Fruit fly (Drosophila melanogaster) whole organism, embryonic: ENCODE data around the gene Fkbp59.

Source experiments
- Blimp-1 ChIP-seq: fragments of 200-800 bp; sonication (Bioruptor generic); optimal IDR thresholded peaks from 3 replicates; lab custom pipeline; 2018; ENCODE audit warnings: missing biosample characterization, missing genetic modification characterization, mild to moderate bottlenecking, moderate library complexity, missing genetic modification reagents
- CG10147 ChIP-seq: fragments of 200-800 bp; sonication (Bioruptor generic); optimal IDR thresholded peaks from 2 replicates; lab custom pipeline; 2019; ENCODE audit warnings: missing biosample characterization, mild to moderate bottlenecking, missing genetic modification characterization, moderate library complexity
- CG10209 ChIP-seq: fragments of 200-800 bp; sonication (Bioruptor generic); optimal IDR thresholded peaks from 3 replicates; lab custom pipeline; 2017; ENCODE audit warnings: missing biosample characterization, mild to moderate bottlenecking, missing genetic modification characterization, missing genetic modification reagents
- CG10321 ChIP-seq: fragments of 200-800 bp; sonication (Bioruptor generic); IDR thresholded peaks from 2 replicates; pipeline ENCODE4 v1.3.6; 2022; ENCODE audit warnings: missing biosample characterization, missing genetic modification characterization
- CG10543 ChIP-seq: fragments of 200-800 bp; sonication (Bioruptor generic); optimal IDR thresholded peaks from 3 replicates; lab custom pipeline; 2017; ENCODE audit warnings: missing biosample characterization, mild to moderate bottlenecking, missing genetic modification characterization, moderate library complexity
- CG10654 ChIP-seq: fragments of 200-800 bp; sonication (Bioruptor generic); optimal IDR thresholded peaks from 2 replicates; lab custom pipeline; 2016; ENCODE audit warnings: missing biosample characterization, missing genetic modification characterization
- CG11695 ChIP-seq: fragments of 200-800 bp; sonication (Bioruptor generic); IDR thresholded peaks from 3 replicates; pipeline ENCODE4 v1.3.6; 2022; ENCODE audit warnings: missing biosample characterization, missing genetic modification characterization
- CG12155 ChIP-seq: fragments of 200-800 bp; sonication (Bioruptor generic); optimal IDR thresholded peaks from 3 replicates; lab custom pipeline; 2016; ENCODE audit warnings: missing biosample characterization, missing genetic modification characterization
- CG14050 ChIP-seq: fragments of 200-800 bp; sonication (Bioruptor generic); IDR thresholded peaks from 3 replicates; pipeline ENCODE4 v1.3.6; 2022; ENCODE audit warnings: missing biosample characterization, missing genetic modification characterization
- CG14441 ChIP-seq: fragments of 200-800 bp; sonication (Bioruptor generic); IDR thresholded peaks from 2 replicates; pipeline ENCODE4 v1.3.6; 2022; ENCODE audit warnings: missing biosample characterization, missing genetic modification characterization
- CG1603 ChIP-seq: fragments of 200-800 bp; sonication (Bioruptor generic); optimal IDR thresholded peaks from 2 replicates; lab custom pipeline; 2019; ENCODE audit warnings: missing biosample characterization, mild to moderate bottlenecking, missing genetic modification characterization, moderate library complexity
- CG17802 ChIP-seq: fragments of 200-800 bp; sonication (Bioruptor generic); optimal IDR thresholded peaks from 2 replicates; lab custom pipeline; 2018; ENCODE audit warnings: missing biosample characterization, mild to moderate bottlenecking, missing genetic modification characterization, moderate library complexity
- CG1792 ChIP-seq: fragments of 200-800 bp; sonication (Bioruptor generic); optimal IDR thresholded peaks from 2 replicates; lab custom pipeline; 2016; ENCODE audit warnings: missing biosample characterization, missing genetic modification characterization
- CG18476 ChIP-seq: fragments of 200-800 bp; sonication (Bioruptor generic); optimal IDR thresholded peaks from 2 replicates; lab custom pipeline; 2016; ENCODE audit warnings: missing biosample characterization, mild to moderate bottlenecking, missing genetic modification characterization
- CG18619 ChIP-seq: fragments of 200-800 bp; sonication (Bioruptor generic); optimal IDR thresholded peaks from 3 replicates; lab custom pipeline; 2017; ENCODE audit warnings: missing biosample characterization, mild to moderate bottlenecking, missing genetic modification characterization
- CG34422 ChIP-seq: fragments of 200-800 bp; sonication (Bioruptor generic); IDR thresholded peaks from 3 replicates; pipeline ENCODE4 v1.3.6; 2022; ENCODE audit warnings: missing biosample characterization, missing genetic modification characterization
- CG6254 ChIP-seq: fragments of 200-800 bp; sonication (Bioruptor generic); optimal IDR thresholded peaks from 3 replicates; lab custom pipeline; 2017; ENCODE audit warnings: mild to moderate bottlenecking, missing biosample characterization, missing genetic modification reagents, missing genetic modification characterization
- CG7963 ChIP-seq: fragments of 200-800 bp; sonication (Bioruptor generic); IDR thresholded peaks from 3 replicates; pipeline ENCODE4 v1.3.6; 2022; ENCODE audit warnings: missing biosample characterization, missing genetic modification characterization; ENCODE audit not compliant: partially characterized antibody
- CG8944 ChIP-seq: fragments of 200-800 bp; sonication (Bioruptor generic); optimal IDR thresholded peaks from 3 replicates; lab custom pipeline; 2016; ENCODE audit warnings: missing biosample characterization, missing genetic modification characterization
- CG9797 ChIP-seq: fragments of 200-800 bp; sonication (Bioruptor generic); optimal IDR thresholded peaks from 3 replicates; lab custom pipeline; 2018; ENCODE audit warnings: missing biosample characterization, mild to moderate bottlenecking, missing genetic modification characterization
- CG9817 ChIP-seq: fragments of 200-800 bp; sonication (Bioruptor generic); optimal IDR thresholded peaks from 2 replicates; lab custom pipeline; 2018; ENCODE audit warnings: missing biosample characterization, mild to moderate bottlenecking, missing genetic modification characterization, moderate library complexity
- Dad ChIP-seq: fragments of 200-800 bp; sonication (Bioruptor generic); optimal IDR thresholded peaks from 3 replicates; lab custom pipeline; 2016; ENCODE audit warnings: missing biosample characterization, missing genetic modification characterization
- Deaf1 ChIP-seq: fragments of 200-800 bp; optimal IDR thresholded peaks from 3 replicates; lab custom pipeline; 2019; ENCODE audit warnings: missing biosample characterization, mild to moderate bottlenecking, missing genetic modification characterization, moderate library complexity
- Fer3 ChIP-seq: fragments of 200-800 bp; sonication (Bioruptor generic); optimal IDR thresholded peaks from 2 replicates; lab custom pipeline; 2018; ENCODE audit warnings: missing biosample characterization, mild to moderate bottlenecking, missing genetic modification characterization, moderate library complexity
- Gug ChIP-seq: fragments of 200-800 bp; sonication (Bioruptor generic); IDR thresholded peaks from 4 replicates; pipeline ENCODE4 v1.3.6; 2022; ENCODE audit warnings: missing biosample characterization, missing genetic modification characterization
- HLH54F ChIP-seq: fragments of 200-800 bp; sonication (Bioruptor generic); optimal IDR thresholded peaks from 3 replicates; lab custom pipeline; 2016; ENCODE audit warnings: missing biosample characterization, missing genetic modification characterization
- Hr39 ChIP-seq: fragments of >200 bp; optimal IDR thresholded peaks from 2 replicates; lab custom pipeline; 2017
- Hr51 ChIP-seq, 2 experiments: fragments of 200-800 bp; sonication (Bioruptor generic); optimal IDR thresholded peaks; 2 replicates in 1 of 2; 3 replicates in 1 of 2; lab custom pipeline; 2016 to 2018; ENCODE audit warnings: missing biosample characterization in 2 of 2, missing genetic modification characterization in 2 of 2, mild to moderate bottlenecking in 1 of 2, moderate library complexity in 1 of 2
- Myb ChIP-seq: fragments of 200-800 bp; sonication (Bioruptor generic); optimal IDR thresholded peaks from 2 replicates; lab custom pipeline; 2016; ENCODE audit warnings: missing biosample characterization, missing genetic modification characterization
- Oaz ChIP-seq: fragments of 200-800 bp; sonication (Bioruptor generic); IDR thresholded peaks from 2 replicates; pipeline ENCODE4 v1.3.6; 2022; ENCODE audit warnings: missing biosample characterization, missing genetic modification characterization
- Trl ChIP-seq, 3 experiments: fragments of >200 bp in 2 of 3; fragments of 200-800 bp in 1 of 3; sonication (Bioruptor generic) in 1 of 3; optimal IDR thresholded peaks; 2 replicates in 1 of 3; 3 replicates in 2 of 3; lab custom pipeline; 2016 to 2017; ENCODE audit warnings: missing biosample characterization in 1 of 3, missing genetic modification characterization in 1 of 3
- amos ChIP-seq: fragments of 200-800 bp; sonication (Bioruptor generic); IDR thresholded peaks from 2 replicates; pipeline ENCODE4 v1.3.6; 2022; ENCODE audit warnings: missing biosample characterization, missing genetic modification characterization; ENCODE audit not compliant: partially characterized antibody
- bcd ChIP-seq: fragments of 200-800 bp; sonication (Bioruptor generic); optimal IDR thresholded peaks from 2 replicates; lab custom pipeline; 2017; ENCODE audit warnings: missing biosample characterization, mild to moderate bottlenecking, missing genetic modification characterization
- chif ChIP-seq, 2 experiments: fragments of 200-800 bp; sonication (Bioruptor generic); optimal IDR thresholded peaks; 3 replicates each; lab custom pipeline; 2016; ENCODE audit warnings: missing biosample characterization in 2 of 2, missing genetic modification characterization in 2 of 2
- dysf ChIP-seq: fragments of 200-800 bp; sonication (Bioruptor generic); IDR thresholded peaks from 3 replicates; pipeline ENCODE4 v1.3.6; 2022; ENCODE audit warnings: missing biosample characterization, missing genetic modification characterization
- fu2 ChIP-seq: fragments of 200-800 bp; sonication (Bioruptor generic); optimal IDR thresholded peaks from 2 replicates; lab custom pipeline; 2016; ENCODE audit warnings: missing biosample characterization, missing genetic modification characterization
- grn ChIP-seq: fragments of 200-800 bp; sonication (Bioruptor generic); optimal IDR thresholded peaks from 3 replicates; lab custom pipeline; 2017; ENCODE audit warnings: missing biosample characterization, missing genetic modification characterization
- ken ChIP-seq: fragments of 200-800 bp; sonication (Bioruptor generic); IDR thresholded peaks from 3 replicates; pipeline ENCODE4 v1.3.6; 2022; ENCODE audit warnings: missing biosample characterization, missing genetic modification characterization
- lab ChIP-seq: fragments of 200-800 bp; sonication (Bioruptor generic); optimal IDR thresholded peaks from 3 replicates; lab custom pipeline; 2017; ENCODE audit warnings: missing biosample characterization, missing genetic modification characterization, mild to moderate bottlenecking, moderate library complexity, missing genetic modification reagents
- mirr ChIP-seq: fragments of 200-800 bp; sonication (Bioruptor generic); optimal IDR thresholded peaks from 3 replicates; lab custom pipeline; 2018; ENCODE audit warnings: missing biosample characterization, mild to moderate bottlenecking, missing genetic modification characterization
- mld ChIP-seq: fragments of 200-800 bp; sonication (Bioruptor generic); IDR thresholded peaks from 3 replicates; pipeline ENCODE4 v1.3.6; 2022; ENCODE audit warnings: missing biosample characterization, missing genetic modification characterization; ENCODE audit not compliant: partially characterized antibody
- pnt ChIP-seq: fragments of 200-800 bp; sonication (Bioruptor generic); optimal IDR thresholded peaks from 3 replicates; lab custom pipeline; 2016; ENCODE audit warnings: missing biosample characterization, missing genetic modification characterization
- sd ChIP-seq: fragments of 200-800 bp; sonication (Bioruptor generic); optimal IDR thresholded peaks from 3 replicates; lab custom pipeline; 2018; ENCODE audit warnings: missing biosample characterization, mild to moderate bottlenecking, missing genetic modification characterization, moderate library complexity
- sima ChIP-seq: fragments of 200-800 bp; sonication (Bioruptor generic); optimal IDR thresholded peaks from 2 replicates; lab custom pipeline; 2016; ENCODE audit warnings: missing biosample characterization, missing genetic modification characterization
- sug ChIP-seq: fragments of 200-800 bp; optimal IDR thresholded peaks from 2 replicates; lab custom pipeline; 2019; ENCODE audit warnings: missing biosample characterization, mild to moderate bottlenecking, missing genetic modification characterization, moderate library complexity
- tgo ChIP-seq: fragments of 200-800 bp; sonication (Bioruptor generic); IDR thresholded peaks from 3 replicates; pipeline ENCODE4 v1.3.6; 2022; ENCODE audit warnings: missing biosample characterization, missing genetic modification characterization
- ttk ChIP-seq: fragments of 200-800 bp; sonication (Bioruptor generic); IDR thresholded peaks from 2 replicates; pipeline ENCODE4 v2.1.2; 2022; ENCODE audit warnings: missing biosample characterization, missing genetic modification characterization
- wdn ChIP-seq: fragments of 200-800 bp; sonication (Bioruptor generic); IDR thresholded peaks from 2 replicates; pipeline ENCODE4 v1.3.6; 2022; ENCODE audit warnings: missing biosample characterization, missing genetic modification characterization
- wor ChIP-seq: fragments of 200-800 bp; sonication (Bioruptor generic); IDR thresholded peaks from 2 replicates; pipeline ENCODE4 v1.3.6; 2022; ENCODE audit warnings: missing biosample characterization, missing genetic modification characterization

Gene Fkbp59

DNA sequence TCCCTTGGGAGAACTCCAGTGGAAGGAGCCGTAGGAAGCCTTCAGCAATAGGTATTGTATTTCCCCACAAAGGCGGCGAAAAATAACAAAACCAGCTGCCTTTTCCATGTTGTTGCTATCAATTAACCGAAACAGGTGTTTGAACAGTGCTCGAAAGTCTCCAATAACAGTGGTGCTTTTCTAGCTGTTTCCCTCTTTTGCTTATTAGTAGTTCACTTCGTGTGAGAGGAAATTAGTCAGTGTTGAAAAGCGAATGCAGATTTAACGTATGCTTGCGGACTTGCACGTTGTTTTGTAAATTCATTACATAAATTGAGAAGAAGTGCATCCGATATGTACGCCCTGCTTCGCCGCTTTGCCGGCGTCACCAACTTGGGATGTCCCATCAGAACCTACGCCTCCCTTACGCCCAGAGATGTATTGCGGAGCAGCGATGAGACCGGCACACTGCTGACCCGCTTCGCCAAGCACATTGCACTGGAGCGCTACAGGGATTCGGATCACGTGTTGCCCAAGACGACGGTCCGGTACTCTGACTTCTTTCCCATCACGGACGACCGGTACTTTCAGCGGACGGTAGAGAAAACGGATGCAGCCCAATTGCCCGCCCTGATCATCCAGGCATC is 50.9 kb downstream of the Fkbp59 start, which contains the start of the genes Datp and CG4619 (continued):
- TF ChIP-seq Hr51 (GFP tag; optimal IDR thresholded peaks at IDR 0.05; lab: Kevin White, UChicago): no peak
- no peak for TF ChIP-seq CG1792 (GFP tag; lab: Kevin White, UChicago)
- TF ChIP-seq CG10654: peak; percentile 12
- peak; percentile 85; the same call in 2 of the 3 replicates for TF ChIP-seq CG34422 (GFP tag; lab: Robert Waterston, UW)
- peak; percentile 74 for TF ChIP-seq CG1603 (tag; lab: Kevin White, UChicago)
- TF ChIP-seq sima (GFP tag; lab: Kevin White, UChicago): no peak
- peak; percentile 30 for TF ChIP-seq bcd
- no peak for TF ChIP-seq CG10321 (GFP tag; lab: Robert Waterston, UW)
- peak; percentile 11 for TF ChIP-seq CG12155 (GFP tag; lab: Kevin White, UChicago)
- TF ChIP-seq CG10209 (GFP tag; lab: Kevin White, UChicago): peak; percentile 50
- peak; percentile 64 for TF ChIP-seq lab
- peak; percentile 55; the same call in 2 of the 3 replicates for TF ChIP-seq dysf
- TF ChIP-seq Hr39 (lab: Kevin White, UChicago): no peak
- TF ChIP-seq mirr (GFP tag; lab: Kevin White, UChicago): peak; percentile 53
- peak; percentile 58 for TF ChIP-seq CG8944 (GFP tag; lab: Kevin White, UChicago)
- TF ChIP-seq CG18619 (GFP tag; lab: Kevin White, UChicago): peak; percentile 54
- no peak for TF ChIP-seq CG11695 (GFP tag; lab: Robert Waterston, UW)
- TF ChIP-seq Trl (optimal IDR thresholded peaks at IDR 0.05; lab: Kevin White, UChicago): peak in 1 of 2 experiments; percentile 15
- peak; percentile 64 for TF ChIP-seq Trl (GFP tag; optimal IDR thresholded peaks at IDR 0.05; lab: Kevin White, UChicago)
- TF ChIP-seq Dad: peak; percentile 50
- TF ChIP-seq sug (tag; lab: Kevin White, UChicago): no peak
- TF ChIP-seq grn (GFP tag; lab: Kevin White, UChicago): no peak
- TF ChIP-seq ttk (GFP tag; lab: Robert Waterston, UW): no peak
- TF ChIP-seq CG18476 (GFP tag; lab: Kevin White, UChicago): no peak
- TF ChIP-seq CG9817 (tag; lab: Kevin White, UChicago): peak; percentile 39
- peak; percentile 67 for TF ChIP-seq HLH54F
- no peak for TF ChIP-seq Oaz (GFP tag; lab: Robert Waterston, UW)
- peak; percentile 80 for TF ChIP-seq Myb
- TF ChIP-seq CG10543 (GFP tag; lab: Kevin White, UChicago): peak; percentile 29
- TF ChIP-seq CG6254: no peak
- TF ChIP-seq chif (GFP tag; optimal IDR thresholded peaks at IDR 0.05; lab: Kevin White, UChicago): peak in 1 of 2 experiments; percentile 16
- TF ChIP-seq wor (GFP tag; lab: Robert Waterston, UW): no peak
- no peak for TF ChIP-seq CG10147 (GFP tag; lab: Kevin White, UChicago)
- no peak; the same call in 2 of the 3 replicates for TF ChIP-seq CG14050 (GFP tag; lab: Robert Waterston, UW)
- peak; percentile 8 for TF ChIP-seq CG9797
- no peak for TF ChIP-seq Blimp-1
- TF ChIP-seq CG17802 (tag; lab: Kevin White, UChicago): no peak
- TF ChIP-seq wdn (GFP tag; lab: Robert Waterston, UW): 0 out of 2 replicates have a peak, but pooled peaks have one; percentile 20
- peak; percentile 19; the same call in 1 of the 2 replicates for TF ChIP-seq amos
- no peak for TF ChIP-seq sd (tag; lab: Kevin White, UChicago)
- 0 out of 2 replicates have a peak, but pooled peaks have one; percentile 35 for TF ChIP-seq CG14441 (GFP tag; lab: Robert Waterston, UW)
- TF ChIP-seq Deaf1 (tag; lab: Kevin White, UChicago): no peak
- TF ChIP-seq Fer3 (tag; lab: Kevin White, UChicago): no peak
- no peak for TF ChIP-seq tgo (GFP tag; lab: Robert Waterston, UW)
- TF ChIP-seq CG7963 (GFP tag; lab: Robert Waterston, UW): no peak; the same call in 2 of the 3 replicates
- TF ChIP-seq mld: no peak
- TF ChIP-seq pnt (GFP tag; lab: Kevin White, UChicago): no peak
- peak; percentile 69 for TF ChIP-seq fu2 (GFP tag; lab: Kevin White, UChicago)
- peak; percentile 53; the same call in 2 of the 3 replicates for TF ChIP-seq ken (GFP tag; lab: Robert Waterston, UW)
- TF ChIP-seq Gug (GFP tag; lab: Robert Waterston, UW): no peak; the same call in 3 of the 4 replicates
